Worm (Caenorhabditis elegans) whole organism, early embryonic: Measurements from ENCODE around the gene fipr-9.

Experiments used
- B0310.2 ChIP-seq: sonication (generic microtip); optimal IDR thresholded peaks from 2 replicates; lab custom pipeline; 2016; ENCODE audit warnings: mild to moderate bottlenecking, missing genetic modification characterization, missing compliant biosample characterization
- F13C5.2 ChIP-seq: sonication (generic microtip); optimal IDR thresholded peaks from 2 replicates; lab custom pipeline; 2017; ENCODE audit warnings: mild to moderate bottlenecking, missing genetic modification characterization, inconsistent platforms, missing compliant biosample characterization
- aly-1 ChIP-seq: sonication (generic microtip); optimal IDR thresholded peaks from 2 replicates; lab custom pipeline; 2016; ENCODE audit warnings: missing genetic modification characterization, missing compliant biosample characterization
- ama-1 ChIP-seq: fragments of 150-350 bp; optimal IDR thresholded peaks from 2 replicates; lab custom pipeline; 2014
- ceh-13 ChIP-seq: fragments of 200-800 bp; sonication (Bioruptor generic); optimal IDR thresholded peaks from 2 replicates; lab custom pipeline; 2018; ENCODE audit warnings: mild to moderate bottlenecking, missing genetic modification characterization, missing compliant biosample characterization
- ceh-36 ChIP-seq: sonication (generic microtip); optimal IDR thresholded peaks from 2 replicates; lab custom pipeline; 2016; ENCODE audit warnings: missing genetic modification characterization, inconsistent platforms, missing compliant biosample characterization
- ets-7 ChIP-seq: sonication (generic microtip); optimal IDR thresholded peaks from 2 replicates; lab custom pipeline; 2016; ENCODE audit warnings: missing genotype, missing genetic modification characterization, missing compliant biosample characterization
- flt-1 ChIP-seq: fragments of 200-800 bp; sonication (Bioruptor generic); IDR thresholded peaks from 2 replicates; pipeline ENCODE4 v1.3.6; 2022; ENCODE audit warnings: missing genetic modification characterization, missing compliant biosample characterization
- hmbx-1 ChIP-seq: sonication (generic microtip); optimal IDR thresholded peaks from 2 replicates; lab custom pipeline; 2016; ENCODE audit warnings: mild to moderate bottlenecking, missing genetic modification characterization, missing compliant biosample characterization
- hmg-4 ChIP-seq: fragments of 200-800 bp; sonication (Bioruptor generic); optimal IDR thresholded peaks from 2 replicates; lab custom pipeline; 2018; ENCODE audit warnings: mild to moderate bottlenecking, missing genetic modification characterization, missing compliant biosample characterization
- hnd-1 ChIP-seq: sonication (generic microtip); optimal IDR thresholded peaks from 2 replicates; lab custom pipeline; 2016; ENCODE audit warnings: missing genetic modification characterization, missing compliant biosample characterization
- pes-1 ChIP-seq: fragments of 200-800 bp; sonication (Bioruptor generic); IDR thresholded peaks from 2 replicates; pipeline ENCODE4 v1.3.6; 2022; ENCODE audit warnings: missing genetic modification reagents, missing genetic modification characterization, missing compliant biosample characterization
- scrt-1 ChIP-seq: fragments of 200-800 bp; sonication (Bioruptor generic); IDR thresholded peaks from 2 replicates; pipeline ENCODE4 v1.3.6; 2022; ENCODE audit warnings: missing genetic modification characterization, missing compliant biosample characterization
- sea-1 ChIP-seq: fragments of 200-800 bp; sonication (Bioruptor generic); conservative IDR thresholded peaks from 2 replicates; pipeline ENCODE4 v1.3.6; 2022; ENCODE audit warnings: missing genetic modification characterization, missing compliant biosample characterization
- tbx-11 ChIP-seq: fragments of 200-800 bp; sonication (Bioruptor generic); IDR thresholded peaks from 2 replicates; pipeline ENCODE4 v1.3.6; 2022; ENCODE audit warnings: missing genetic modification characterization, missing compliant biosample characterization
- tbx-37 ChIP-seq: fragments of 200-800 bp; sonication (Bioruptor generic); conservative IDR thresholded peaks from 2 replicates; pipeline ENCODE4 v1.3.6; 2022; ENCODE audit warnings: missing genetic modification reagents, missing genetic modification characterization, missing compliant biosample characterization
- tra-4 ChIP-seq: sonication (generic microtip); optimal IDR thresholded peaks from 2 replicates; lab custom pipeline; 2017; ENCODE audit warnings: missing genetic modification characterization, missing compliant biosample characterization

Gene fipr-9

ce11 chrV:10230932-10231331, 9.5 kb downstream of the fipr-9 start, which contains the start of gene fipr-6:
Gene fipr-6 (plus strand): TSS chrV:10231232.
- TF ChIP-seq F13C5.2 (tag; lab: Kevin White, UChicago) (no peak), scrt-1 (GFP tag; lab: Robert Waterston, UW) (no peak), B0310.2 (tag; lab: Kevin White, UChicago) (no peak), hmg-4 (no peak), aly-1 (tag; lab: Kevin White, UChicago) (no peak), ama-1 (lab: Kevin White, UChicago) (no peak), hnd-1 (tag; lab: Kevin White, UChicago) (no peak), tbx-37 (GFP tag; lab: Robert Waterston, UW) (no peak), tbx-11 (GFP tag; lab: Robert Waterston, UW) (no peak), ets-7 (tag; lab: Kevin White, UChicago) (no peak), ceh-36 (no peak), flt-1 (GFP tag; lab: Robert Waterston, UW) (no peak), pes-1 (GFP tag; lab: Robert Waterston, UW) (no peak)

ce11 chrV:10233330-10233729, 11.9 kb downstream of the fipr-9 start, which contains the start of gene str-182:
Gene str-182 (minus strand): TSS chrV:10233430.
- TF ChIP-seq ceh-13 (no peak), tbx-11 (GFP tag; lab: Robert Waterston, UW) (no peak), hmbx-1 (no peak), pes-1 (GFP tag; lab: Robert Waterston, UW) (no peak), aly-1 (tag; lab: Kevin White, UChicago) (no peak), hnd-1 (tag; lab: Kevin White, UChicago) (no peak), F13C5.2 (tag; lab: Kevin White, UChicago) (no peak), ceh-36 (no peak), scrt-1 (GFP tag; lab: Robert Waterston, UW) (no peak), sea-1 (no peak), B0310.2 (tag; lab: Kevin White, UChicago) (no peak), tra-4 (tag; lab: Kevin White, UChicago) (no peak), tbx-37 (GFP tag; lab: Robert Waterston, UW) (no peak), ets-7 (tag; lab: Kevin White, UChicago) (no peak)

ce11 chrV:10237171-10237570, 15.7 kb downstream of the fipr-9 start:
- TF ChIP-seq ama-1 (lab: Kevin White, UChicago), result no peak
- no peak for TF ChIP-seq tbx-11 (GFP tag; lab: Robert Waterston, UW)
- no peak for TF ChIP-seq pes-1 (GFP tag; lab: Robert Waterston, UW)
- no peak for TF ChIP-seq ets-7 (tag; lab: Kevin White, UChicago)
- no peak for TF ChIP-seq scrt-1 (GFP tag; lab: Robert Waterston, UW)
- no peak for TF ChIP-seq hmg-4
- no peak for TF ChIP-seq tra-4 (tag; lab: Kevin White, UChicago)
- TF ChIP-seq hmbx-1, result no peak
- no peak for TF ChIP-seq sea-1
- TF ChIP-seq B0310.2 (tag; lab: Kevin White, UChicago), result no peak
- no peak for TF ChIP-seq tbx-37 (GFP tag; lab: Robert Waterston, UW)
- no peak for TF ChIP-seq flt-1 (GFP tag; lab: Robert Waterston, UW)
- no peak for TF ChIP-seq F13C5.2 (tag; lab: Kevin White, UChicago)
- no peak for TF ChIP-seq aly-1 (tag; lab: Kevin White, UChicago)
- no peak for TF ChIP-seq ceh-13
- TF ChIP-seq ceh-36, result no peak
- TF ChIP-seq hnd-1 (tag; lab: Kevin White, UChicago), result no peak

- TF ChIP-seq flt-1 (GFP tag; lab: Robert Waterston, UW) (no peak), sea-1 (no peak), tbx-37 (GFP tag; lab: Robert Waterston, UW) (no peak), pes-1 (GFP tag; lab: Robert Waterston, UW) (no peak), tra-4 (tag; lab: Kevin White, UChicago) (no peak), hnd-1 (tag; lab: Kevin White, UChicago) (no peak), aly-1 (tag; lab: Kevin White, UChicago) (no peak), ceh-36 (no peak), hmbx-1 (no peak), B0310.2 (tag; lab: Kevin White, UChicago) (no peak), F13C5.2 (tag; lab: Kevin White, UChicago) (no peak), tbx-11 (GFP tag; lab: Robert Waterston, UW) (no peak), hmg-4 (no peak), ceh-13 (no peak), ets-7 (tag; lab: Kevin White, UChicago) (no peak), scrt-1 (GFP tag; lab: Robert Waterston, UW) (no peak), ama-1 (lab: Kevin White, UChicago) (no peak)
Measured at ce11 chrV:10237959-10238444, 16.5 kb downstream of the fipr-9 start.

ce11 chrV:10238665-10239064, 17.2 kb downstream of the fipr-9 start, which contains the start of gene fubl-1:
Gene fubl-1 (minus strand): TSS chrV:10238866.
- no peak for TF ChIP-seq sea-1
- peak; percentile 37 for TF ChIP-seq hmg-4
- no peak for TF ChIP-seq scrt-1 (GFP tag; lab: Robert Waterston, UW)
- no peak for TF ChIP-seq F13C5.2 (tag; lab: Kevin White, UChicago)
- no peak for TF ChIP-seq tbx-11 (GFP tag; lab: Robert Waterston, UW)
- TF ChIP-seq aly-1 (tag; lab: Kevin White, UChicago), result no peak
- TF ChIP-seq hnd-1 (tag; lab: Kevin White, UChicago), result no peak

- TF ChIP-seq hmbx-1 (no peak), tbx-11 (GFP tag; lab: Robert Waterston, UW) (no peak), ama-1 (lab: Kevin White, UChicago) (no peak), B0310.2 (tag; lab: Kevin White, UChicago) (no peak), hmg-4 (no peak), F13C5.2 (tag; lab: Kevin White, UChicago) (no peak), aly-1 (tag; lab: Kevin White, UChicago) (no peak), tra-4 (tag; lab: Kevin White, UChicago) (no peak), ets-7 (tag; lab: Kevin White, UChicago) (no peak)
Measured at ce11 chrV:10239861-10240260, 18.4 kb downstream of the fipr-9 start, which contains the start of gene fipr-8. Gene fipr-8 (minus strand): TSS chrV:10239961.
